Fruit fly (Drosophila melanogaster): ENCODE measurements around the gene myo.

Gene myo

DNA sequence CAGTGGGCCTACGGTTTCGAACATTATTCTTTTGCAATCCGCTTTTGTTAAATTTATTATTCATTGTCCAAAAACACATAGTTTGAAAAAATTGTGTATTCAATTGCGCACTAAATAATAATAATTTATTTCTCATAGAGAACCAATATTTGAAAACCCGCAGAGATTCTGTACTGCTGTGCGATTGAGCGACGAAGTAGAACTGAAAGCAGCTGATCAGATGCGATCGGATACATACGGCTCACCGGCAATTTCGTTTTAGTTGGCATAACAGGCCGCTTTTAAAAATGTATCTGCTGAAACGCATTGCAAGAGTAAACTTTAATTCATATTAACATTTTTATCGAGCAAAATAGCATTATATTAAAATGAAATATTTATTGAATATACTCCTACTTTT, at the start of gene myo (continued):
- TF ChIP-seq CG12659 (GFP tag; optimal IDR thresholded peaks at IDR 0.05), result peak; percentile 32
- TF ChIP-seq Dfd (GFP tag; optimal IDR thresholded peaks at IDR 0.05), result no peak
- TF ChIP-seq otp (GFP tag; IDR thresholded peaks at IDR 0.05), result no peak
- peak; percentile 10; the same call in 1 of the 2 replicates for TF ChIP-seq onecut (GFP tag; IDR thresholded peaks at IDR 0.05)
- 0 out of 3 replicates have a peak, but pooled peaks have one; percentile 39 for TF ChIP-seq CG11695 (GFP tag; IDR thresholded peaks at IDR 0.05)
- TF ChIP-seq CG4707 (GFP tag; optimal IDR thresholded peaks at IDR 0.05), result no peak
- TF ChIP-seq oc (tag; optimal IDR thresholded peaks at IDR 0.05), result no peak
- no peak for TF ChIP-seq Hr39 (optimal IDR thresholded peaks at IDR 0.05)
- TF ChIP-seq CG13296 (GFP tag; optimal IDR thresholded peaks at IDR 0.05), result no peak
- no peak for TF ChIP-seq CG10267 (tag; optimal IDR thresholded peaks at IDR 0.05)
- TF ChIP-seq CG8765 (GFP tag; IDR thresholded peaks at IDR 0.05), result no peak
- TF ChIP-seq pho (GFP tag; optimal IDR thresholded peaks at IDR 0.05), result no peak
- no peak for TF ChIP-seq CG1832 (GFP tag; optimal IDR thresholded peaks at IDR 0.05)
- TF ChIP-seq CG3726 (GFP tag; IDR thresholded peaks at IDR 0.05), result no peak
- TF ChIP-seq YL-1 (GFP tag; optimal IDR thresholded peaks at IDR 0.05), result peak; percentile 2
- no peak for TF ChIP-seq ken (GFP tag; IDR thresholded peaks at IDR 0.05)
- no peak for TF ChIP-seq sob (GFP tag; IDR thresholded peaks at IDR 0.05)
- TF ChIP-seq Gsc (GFP tag; IDR thresholded peaks at IDR 0.05), result no peak
- no peak for TF ChIP-seq exex (tag; optimal IDR thresholded peaks at IDR 0.05)
- TF ChIP-seq CG32767 (GFP tag; IDR thresholded peaks at IDR 0.05), result no peak; the same call in 1 of the 2 replicates
- TF ChIP-seq Ptx1 (GFP tag; IDR thresholded peaks at IDR 0.05), result no peak
- TF ChIP-seq Nf-YC (tag; optimal IDR thresholded peaks at IDR 0.05), result peak; percentile 12
- TF ChIP-seq TFAM (GFP tag; optimal IDR thresholded peaks at IDR 0.05), result no peak
- TF ChIP-seq Taf1 (GFP tag; IDR thresholded peaks at IDR 0.05), result no peak
- TF ChIP-seq Med (GFP tag), result peak; percentile 58
- TF ChIP-seq disco-r (GFP tag; optimal IDR thresholded peaks at IDR 0.05), result no peak
- TF ChIP-seq Bteb2 (GFP tag; optimal IDR thresholded peaks at IDR 0.05), result no peak
- TF ChIP-seq CG10431 (GFP tag; optimal IDR thresholded peaks at IDR 0.05), result peak; percentile 0
- no peak for TF ChIP-seq CG8281 (tag; optimal IDR thresholded peaks at IDR 0.05)
- no peak for TF ChIP-seq CG9876 (GFP tag; optimal IDR thresholded peaks at IDR 0.05)
- no peak for TF ChIP-seq cato (GFP tag; optimal IDR thresholded peaks at IDR 0.05; ENCODE audit: borderline replicate concordance)
- TF ChIP-seq CG5180 (GFP tag; optimal IDR thresholded peaks at IDR 0.05), result no peak
- no peak for TF ChIP-seq CG7839 (tag; optimal IDR thresholded peaks at IDR 0.05)
- peak; percentile 95 for TF ChIP-seq CG2199 (GFP tag; IDR thresholded peaks at IDR 0.05)
- TF ChIP-seq usp (GFP tag; optimal IDR thresholded peaks at IDR 0.05), result no peak
- TF ChIP-seq z (GFP tag; IDR thresholded peaks at IDR 0.05), result no peak
- TF ChIP-seq CG4282 (GFP tag; optimal IDR thresholded peaks at IDR 0.05), result no peak
- TF ChIP-seq crol (GFP tag; IDR thresholded peaks at IDR 0.05), result no peak
- TF ChIP-seq CG13775 (GFP tag; optimal IDR thresholded peaks at IDR 0.05), result no peak
- TF ChIP-seq lbe (GFP tag; optimal IDR thresholded peaks at IDR 0.05), result peak; percentile 11
- no peak for TF ChIP-seq Usf (GFP tag; optimal IDR thresholded peaks at IDR 0.05)
- no peak for TF ChIP-seq bab2 (GFP tag; optimal IDR thresholded peaks at IDR 0.05)
- no peak for TF ChIP-seq prd (optimal IDR thresholded peaks at IDR 0.05)
- TF ChIP-seq prd (GFP tag; IDR thresholded peaks at IDR 0.05), result no peak
- peak; percentile 25 for TF ChIP-seq unpg (GFP tag; optimal IDR thresholded peaks at IDR 0.05)
- no peak for TF ChIP-seq chm (GFP tag; IDR thresholded peaks at IDR 0.05)
- no peak for TF ChIP-seq stwl (tag; optimal IDR thresholded peaks at IDR 0.05)
- no peak for TF ChIP-seq kah (GFP tag; optimal IDR thresholded peaks at IDR 0.05)
- TF ChIP-seq Ssrp (tag; optimal IDR thresholded peaks at IDR 0.05), result no peak
- TF ChIP-seq ase (GFP tag; IDR thresholded peaks at IDR 0.05), result no peak
- no peak for TF ChIP-seq H2.0 (GFP tag; IDR thresholded peaks at IDR 0.05)
- no peak for TF ChIP-seq CG13287 (GFP tag; IDR thresholded peaks at IDR 0.05; ENCODE audit: partially characterized antibody)
- no peak for TF ChIP-seq Kr (GFP tag; optimal IDR thresholded peaks at IDR 0.05)
